Fruit fly (Drosophila melanogaster) whole organism, prepupa: ENCODE data around the gene Jhbp16.

ENCODE experiments used
- CG10631 ChIP-seq: fragments of 200-800 bp; sonication (Bioruptor generic); optimal IDR thresholded peaks from 2 replicates; lab custom pipeline; 2016; ENCODE audit warnings: missing biosample characterization, missing genetic modification characterization
- CG11294 ChIP-seq: fragments of 200-800 bp; sonication (Bioruptor generic); IDR thresholded peaks from 2 replicates; pipeline ENCODE4 v1.3.6; 2022; ENCODE audit warnings: missing biosample characterization, missing genetic modification characterization
- CG11762 ChIP-seq: fragments of 200-800 bp; sonication (Bioruptor generic); optimal IDR thresholded peaks from 3 replicates; lab custom pipeline; 2016; ENCODE audit warnings: missing biosample characterization, missing genetic modification characterization; ENCODE audit not compliant: insufficient read depth
- CG15336 ChIP-seq: fragments of 200-800 bp; sonication (Bioruptor generic); IDR thresholded peaks from 2 replicates; pipeline ENCODE4 v1.3.6; 2022; ENCODE audit warnings: missing biosample characterization, missing genetic modification characterization
- CG1621 ChIP-seq: fragments of 200-800 bp; sonication (Bioruptor generic); optimal IDR thresholded peaks from 3 replicates; lab custom pipeline; 2018; ENCODE audit warnings: missing biosample characterization, mild to moderate bottlenecking, missing genetic modification characterization
- CG3032 ChIP-seq: fragments of 200-800 bp; optimal IDR thresholded peaks from 2 replicates; lab custom pipeline; 2019; ENCODE audit warnings: missing biosample characterization, mild to moderate bottlenecking, missing genetic modification characterization, moderate library complexity
- CG31627 ChIP-seq: fragments of 200-800 bp; sonication (Bioruptor generic); optimal IDR thresholded peaks from 3 replicates; lab custom pipeline; 2016; ENCODE audit warnings: missing biosample characterization, missing genetic modification characterization
- CG32006 ChIP-seq: fragments of 200-800 bp; sonication (Bioruptor generic); optimal IDR thresholded peaks from 3 replicates; lab custom pipeline; 2017; ENCODE audit warnings: missing biosample characterization, mild to moderate bottlenecking, missing genetic modification characterization
- CG3919 ChIP-seq: fragments of 200-800 bp; sonication (Bioruptor generic); optimal IDR thresholded peaks from 3 replicates; lab custom pipeline; 2016; ENCODE audit warnings: missing biosample characterization, missing genetic modification characterization
- CG4318 ChIP-seq: fragments of 200-800 bp; sonication (Bioruptor generic); optimal IDR thresholded peaks from 3 replicates; lab custom pipeline; 2017; ENCODE audit warnings: missing biosample characterization, mild to moderate bottlenecking, missing genetic modification characterization
- CG6163 ChIP-seq: fragments of 200-800 bp; sonication (Bioruptor generic); IDR thresholded peaks from 3 replicates; pipeline ENCODE4 v1.3.6; 2022; ENCODE audit warnings: missing biosample characterization, missing genetic modification characterization
- CG6276 ChIP-seq: fragments of 200-800 bp; sonication (Bioruptor generic); optimal IDR thresholded peaks from 2 replicates; lab custom pipeline; 2017; ENCODE audit warnings: missing biosample characterization, mild to moderate bottlenecking, missing genetic modification characterization
- CG6792 ChIP-seq: fragments of 200-800 bp; sonication (Bioruptor generic); optimal IDR thresholded peaks from 3 replicates; lab custom pipeline; 2016; ENCODE audit warnings: missing biosample characterization, missing genetic modification characterization
- CG6808 ChIP-seq: fragments of 200-800 bp; sonication (Bioruptor generic); optimal IDR thresholded peaks from 3 replicates; lab custom pipeline; 2017; ENCODE audit warnings: missing biosample characterization, missing genetic modification characterization, mild to moderate bottlenecking, moderate library complexity, missing genetic modification reagents
- CG7368 ChIP-seq: fragments of 200-800 bp; sonication (Bioruptor generic); optimal IDR thresholded peaks from 3 replicates; lab custom pipeline; 2016; ENCODE audit warnings: missing biosample characterization, missing genetic modification characterization
- CG8319 ChIP-seq: fragments of 200-800 bp; sonication (Bioruptor generic); optimal IDR thresholded peaks from 3 replicates; lab custom pipeline; 2016; ENCODE audit warnings: missing biosample characterization, missing genetic modification characterization
- CG8632 ChIP-seq: fragments of 200-800 bp; sonication (Bioruptor generic); optimal IDR thresholded peaks from 3 replicates; lab custom pipeline; 2016; ENCODE audit warnings: missing biosample characterization, missing genetic modification characterization
- Eip75B ChIP-seq: fragments of 200-800 bp; sonication (Bioruptor generic); optimal IDR thresholded peaks from 3 replicates; lab custom pipeline; 2016; ENCODE audit warnings: missing biosample characterization, missing genetic modification characterization
- Eip78C ChIP-seq: fragments of 200-800 bp; sonication (Bioruptor generic); peaks from one replicate; lab custom pipeline; 2016; ENCODE audit warnings: missing biosample characterization, missing genetic modification characterization
- Ets21C ChIP-seq: fragments of 200-800 bp; sonication (Bioruptor generic); optimal IDR thresholded peaks from 3 replicates; lab custom pipeline; 2016; ENCODE audit warnings: missing biosample characterization, missing genetic modification characterization
- Ets96B ChIP-seq: fragments of 200-800 bp; optimal IDR thresholded peaks from 2 replicates; lab custom pipeline; 2019; ENCODE audit warnings: missing biosample characterization, mild to moderate bottlenecking, missing genetic modification characterization, moderate library complexity
- Gug ChIP-seq: fragments of 200-800 bp; sonication (Bioruptor generic); IDR thresholded peaks from 2 replicates; pipeline ENCODE4 v1.3.6; 2022; ENCODE audit warnings: missing biosample characterization, missing genetic modification characterization
- Hr38 ChIP-seq: sonication (Bioruptor generic); optimal IDR thresholded peaks from 2 replicates; lab custom pipeline; 2016; ENCODE audit warnings: missing biosample characterization, missing genetic modification characterization
- Hr39 ChIP-seq: fragments of 200-800 bp; sonication (Bioruptor generic); optimal IDR thresholded peaks from 2 replicates; lab custom pipeline; 2016; ENCODE audit warnings: missing biosample characterization, missing genetic modification characterization
- Hr4 ChIP-seq: fragments of 200-800 bp; sonication (Bioruptor generic); optimal IDR thresholded peaks from 3 replicates; lab custom pipeline; 2016; ENCODE audit warnings: missing biosample characterization, missing genetic modification characterization
- Lpt ChIP-seq: fragments of 200-800 bp; sonication (Bioruptor generic); optimal IDR thresholded peaks from 3 replicates; lab custom pipeline; 2016; ENCODE audit warnings: missing biosample characterization, missing genetic modification characterization
- Met ChIP-seq: fragments of 200-800 bp; sonication (Bioruptor generic); optimal IDR thresholded peaks from 3 replicates; lab custom pipeline; 2016; ENCODE audit warnings: missing biosample characterization, missing genetic modification characterization
- OdsH ChIP-seq: fragments of 200-800 bp; sonication (Bioruptor generic); optimal IDR thresholded peaks from 3 replicates; lab custom pipeline; 2016; ENCODE audit warnings: missing biosample characterization, missing genetic modification characterization
- Smox ChIP-seq: fragments of 200-800 bp; sonication (Bioruptor generic); optimal IDR thresholded peaks from 3 replicates; lab custom pipeline; 2016; ENCODE audit warnings: missing biosample characterization, missing genetic modification characterization
- Sox102F ChIP-seq: fragments of 200-800 bp; sonication (Bioruptor generic); optimal IDR thresholded peaks from 2 replicates; lab custom pipeline; 2016; ENCODE audit warnings: missing biosample characterization, mild to moderate bottlenecking, missing genetic modification characterization
- Sox14 ChIP-seq: fragments of 200-800 bp; sonication (Bioruptor generic); optimal IDR thresholded peaks from 3 replicates; lab custom pipeline; 2016; ENCODE audit warnings: missing biosample characterization, missing genetic modification characterization
- Sox15 ChIP-seq: fragments of 200-800 bp; sonication (Bioruptor generic); optimal IDR thresholded peaks from 3 replicates; lab custom pipeline; 2016; ENCODE audit warnings: missing biosample characterization, missing genetic modification characterization
- achi ChIP-seq: fragments of 200-800 bp; sonication (Bioruptor generic); optimal IDR thresholded peaks from 3 replicates; lab custom pipeline; 2016; ENCODE audit warnings: missing biosample characterization, missing genetic modification characterization
- acj6 ChIP-seq: fragments of 200-800 bp; sonication (Bioruptor generic); optimal IDR thresholded peaks from 3 replicates; lab custom pipeline; 2016; ENCODE audit warnings: missing biosample characterization, missing genetic modification characterization
- cyc ChIP-seq: fragments of 200-800 bp; sonication (Bioruptor generic); optimal IDR thresholded peaks from 3 replicates; lab custom pipeline; 2016; ENCODE audit warnings: missing biosample characterization, missing genetic modification characterization
- dac ChIP-seq: fragments of 200-800 bp; sonication (Bioruptor generic); optimal IDR thresholded peaks from 2 replicates; lab custom pipeline; 2017; ENCODE audit warnings: missing biosample characterization, mild to moderate bottlenecking, missing genetic modification characterization
- dsx ChIP-seq: fragments of 200-800 bp; optimal IDR thresholded peaks from 3 replicates; lab custom pipeline; 2019; ENCODE audit warnings: missing biosample characterization, mild to moderate bottlenecking, missing genetic modification characterization, moderate library complexity; ENCODE audit not compliant: poor library complexity, severe bottlenecking
- eg ChIP-seq: fragments of 200-800 bp; sonication (Bioruptor generic); IDR thresholded peaks from 3 replicates; pipeline ENCODE4 v1.3.6; 2022; ENCODE audit warnings: missing biosample characterization, missing genetic modification characterization
- fd59A ChIP-seq: fragments of 200-800 bp; sonication (Bioruptor generic); optimal IDR thresholded peaks from 2 replicates; lab custom pipeline; 2017; ENCODE audit warnings: missing biosample characterization, mild to moderate bottlenecking, missing genetic modification characterization, missing genetic modification reagents
- fd85E ChIP-seq: fragments of 200-800 bp; sonication (Bioruptor generic); optimal IDR thresholded peaks from 3 replicates; lab custom pipeline; 2016; ENCODE audit warnings: missing biosample characterization, missing genetic modification characterization
- fkh ChIP-seq: fragments of 200-800 bp; sonication (Bioruptor generic); optimal IDR thresholded peaks from 3 replicates; lab custom pipeline; 2017; ENCODE audit warnings: missing biosample characterization, mild to moderate bottlenecking, missing genetic modification characterization, moderate library complexity
- lz ChIP-seq: fragments of 200-800 bp; sonication (Bioruptor generic); optimal IDR thresholded peaks from 3 replicates; lab custom pipeline; 2016; ENCODE audit warnings: missing biosample characterization, missing genetic modification characterization
- net ChIP-seq: fragments of 200-800 bp; sonication (Bioruptor generic); optimal IDR thresholded peaks from 3 replicates; lab custom pipeline; 2016; ENCODE audit warnings: missing biosample characterization, missing genetic modification characterization
- pdm3 ChIP-seq: fragments of 200-800 bp; sonication (Bioruptor generic); optimal IDR thresholded peaks from 3 replicates; lab custom pipeline; 2016; ENCODE audit warnings: missing biosample characterization, missing genetic modification characterization
- spab ChIP-seq: fragments of 200-800 bp; sonication (Bioruptor generic); optimal IDR thresholded peaks from 2 replicates; lab custom pipeline; 2017; ENCODE audit warnings: missing biosample characterization, mild to moderate bottlenecking, missing genetic modification characterization, missing genetic modification reagents
- ss ChIP-seq, 2 experiments: fragments of 200-800 bp; sonication (Bioruptor generic); optimal IDR thresholded peaks; 2 replicates in 1 of 2; 3 replicates in 1 of 2; lab custom pipeline; 2017 to 2018; ENCODE audit warnings: mild to moderate bottlenecking in 2 of 2, missing biosample characterization in 2 of 2, missing genetic modification characterization in 2 of 2, moderate library complexity in 1 of 2
- svp ChIP-seq: fragments of 200-800 bp; sonication (Bioruptor generic); peaks from one replicate; lab custom pipeline; 2016; ENCODE audit warnings: missing biosample characterization, missing genetic modification characterization
- topi ChIP-seq: fragments of 200-800 bp; sonication (Bioruptor generic); optimal IDR thresholded peaks from 3 replicates; lab custom pipeline; 2016; ENCODE audit warnings: missing biosample characterization, missing genetic modification characterization
- vri ChIP-seq: fragments of 200-800 bp; sonication (Bioruptor generic); optimal IDR thresholded peaks from 3 replicates; lab custom pipeline; 2016; ENCODE audit warnings: missing biosample characterization, mild to moderate bottlenecking, missing genetic modification characterization

Jhbp16 gene

dm6 chr3R:21682041-21682440 lies 17.9 kb downstream of the Jhbp16 start (continued):
- TF ChIP-seq fd85E (GFP tag; lab: Kevin White, UChicago) (no peak), Eip75B (peak; percentile 71), CG6808 (GFP tag; lab: Kevin White, UChicago) (peak; percentile 77), CG1621 (tag; lab: Kevin White, UChicago) (peak; percentile 80), vri (GFP tag; lab: Kevin White, UChicago) (no peak), Gug (GFP tag; lab: Robert Waterston, UW) (peak; percentile 58; the same call in 1 of the 2 replicates), Met (GFP tag; lab: Kevin White, UChicago) (peak; percentile 9), eg (peak; percentile 69)
- TF ChIP-seq, all 60 proteins: peak for 43

- TF ChIP-seq CG10631 (GFP tag; lab: Kevin White, UChicago) (peak; percentile 29), CG6163 (GFP tag; lab: Robert Waterston, UW) (peak; percentile 82), CG6808 (GFP tag; lab: Kevin White, UChicago) (no peak), CG31627 (GFP tag; lab: Kevin White, UChicago) (peak; percentile 23), Eip75B (peak; percentile 22), Met (GFP tag; lab: Kevin White, UChicago) (peak; percentile 43), CG3919 (GFP tag; lab: Kevin White, UChicago) (peak; percentile 40), CG6276 (peak; percentile 46), Eip78C (GFP tag; lab: Kevin White, UChicago) (peak; percentile 81), dac (peak; percentile 29), CG8319 (no peak), spab (GFP tag; lab: Kevin White, UChicago) (no peak), svp (peak; percentile 75), CG7368 (GFP tag; lab: Kevin White, UChicago) (peak; percentile 17), achi (GFP tag; lab: Kevin White, UChicago) (peak; percentile 53), acj6 (GFP tag; lab: Kevin White, UChicago) (peak; percentile 49), vri (GFP tag; lab: Kevin White, UChicago) (peak; percentile 2), CG32006 (GFP tag; lab: Kevin White, UChicago) (peak; percentile 63), CG1621 (tag; lab: Kevin White, UChicago) (no peak), CG11762 (GFP tag; lab: Kevin White, UChicago) (no peak), CG8632 (GFP tag; lab: Kevin White, UChicago) (peak; percentile 24), OdsH (GFP tag; lab: Kevin White, UChicago) (peak; percentile 65), Smox (GFP tag; lab: Kevin White, UChicago) (peak; percentile 34), Ets96B (tag; lab: Kevin White, UChicago) (no peak), CG3032 (tag; lab: Kevin White, UChicago) (no peak), Sox102F (peak; percentile 45), dsx (GFP tag; lab: Kevin White, UChicago) (no peak), net (GFP tag; lab: Kevin White, UChicago) (peak; percentile 68), Lpt (GFP tag; lab: Kevin White, UChicago) (peak; percentile 31), Hr39 (GFP tag; lab: Kevin White, UChicago) (peak; percentile 50), Hr38 (GFP tag; lab: Kevin White, UChicago) (no peak), lz (GFP tag; lab: Kevin White, UChicago) (peak; percentile 41), topi (GFP tag; lab: Kevin White, UChicago) (peak; percentile 31), Sox14 (GFP tag; lab: Kevin White, UChicago) (peak; percentile 35), Gug (GFP tag; lab: Robert Waterston, UW) (0 out of 2 replicates have a peak, but pooled peaks have one; percentile 16), Sox15 (GFP tag; lab: Kevin White, UChicago) (peak; percentile 11), pdm3 (GFP tag; lab: Kevin White, UChicago) (peak; percentile 61), ss (GFP tag; optimal IDR thresholded peaks at IDR 0.05; lab: Kevin White, UChicago) (peak in 1 of 2 experiments; percentile 79), fd85E (GFP tag; lab: Kevin White, UChicago) (no peak), Ets21C (peak; percentile 11), eg (peak; percentile 84), fkh (GFP tag; lab: Kevin White, UChicago) (no peak), CG15336 (GFP tag; lab: Robert Waterston, UW) (peak; percentile 79), cyc (GFP tag; lab: Kevin White, UChicago) (peak; percentile 40), Hr4 (GFP tag; lab: Kevin White, UChicago) (peak; percentile 50), CG4318 (GFP tag; lab: Kevin White, UChicago) (peak; percentile 15), fd59A (no peak), CG6792 (GFP tag; lab: Kevin White, UChicago) (peak; percentile 4), CG11294 (GFP tag; lab: Robert Waterston, UW) (peak; percentile 64; the same call in 1 of the 2 replicates)
Measured at dm6 chr3R:21687902-21688301, 23.7 kb downstream of the Jhbp16 start.
